Worm (Caenorhabditis elegans) whole organism, L2 larva: ENCODE data around the gene W10C6.2.

Source experiments
- ZK546.5 ChIP-seq: sonication (generic microtip); optimal IDR thresholded peaks from 2 replicates; lab custom pipeline; 2017; ENCODE audit warnings: missing biosample characterization, missing genetic modification characterization
- ama-1 ChIP-seq: fragments of 150-350 bp; optimal IDR thresholded peaks from 2 replicates; lab custom pipeline; 2018; ENCODE audit warnings: inconsistent platforms
- blmp-1 ChIP-seq: sonication (generic microtip); optimal IDR thresholded peaks from 2 replicates; lab custom pipeline; 2017; ENCODE audit warnings: missing genetic modification characterization, mild to moderate bottlenecking, missing compliant biosample characterization, antibody characterized with exemption, moderate library complexity; ENCODE audit not compliant: insufficient read depth
- ceh-82 ChIP-seq: fragments of 150-350 bp; optimal IDR thresholded peaks from 2 replicates; lab custom pipeline; 2014; ENCODE audit warnings: missing biosample characterization, missing genetic modification characterization
- dmd-4 ChIP-seq: sonication (generic microtip); optimal IDR thresholded peaks from 2 replicates; lab custom pipeline; 2017; ENCODE audit warnings: missing biosample characterization, missing genetic modification characterization
- lin-13 ChIP-seq: fragments of 150-350 bp; optimal IDR thresholded peaks from 2 replicates; lab custom pipeline; 2014; ENCODE audit warnings: missing biosample characterization, missing genetic modification reagents, missing genetic modification characterization
- nhr-25 ChIP-seq: fragments of 150-350 bp; sonication (generic microtip); optimal IDR thresholded peaks from 3 replicates; lab custom pipeline; 2014; ENCODE audit warnings: missing biosample characterization, missing genetic modification characterization
- nhr-77 ChIP-seq: fragments of 150-350 bp; optimal IDR thresholded peaks from 2 replicates; lab custom pipeline; 2014; ENCODE audit warnings: missing biosample characterization, missing genetic modification characterization
- snpc-4 ChIP-seq: fragments of 150-350 bp; optimal IDR thresholded peaks from 2 replicates; lab custom pipeline; 2014; ENCODE audit warnings: missing biosample characterization, missing genetic modification characterization
- unc-62 ChIP-seq: fragments of 150-350 bp; optimal IDR thresholded peaks from 2 replicates; lab custom pipeline; 2014; ENCODE audit warnings: missing biosample characterization, missing genetic modification reagents, missing genetic modification characterization
- zag-1 ChIP-seq: fragments of 150-350 bp; optimal IDR thresholded peaks from 2 replicates; lab custom pipeline; 2014; ENCODE audit warnings: missing biosample characterization, missing genetic modification characterization
- ztf-11 ChIP-seq: sonication (generic microtip); optimal IDR thresholded peaks from 2 replicates; lab custom pipeline; 2017; ENCODE audit warnings: missing biosample characterization, missing genetic modification characterization

DNA sequence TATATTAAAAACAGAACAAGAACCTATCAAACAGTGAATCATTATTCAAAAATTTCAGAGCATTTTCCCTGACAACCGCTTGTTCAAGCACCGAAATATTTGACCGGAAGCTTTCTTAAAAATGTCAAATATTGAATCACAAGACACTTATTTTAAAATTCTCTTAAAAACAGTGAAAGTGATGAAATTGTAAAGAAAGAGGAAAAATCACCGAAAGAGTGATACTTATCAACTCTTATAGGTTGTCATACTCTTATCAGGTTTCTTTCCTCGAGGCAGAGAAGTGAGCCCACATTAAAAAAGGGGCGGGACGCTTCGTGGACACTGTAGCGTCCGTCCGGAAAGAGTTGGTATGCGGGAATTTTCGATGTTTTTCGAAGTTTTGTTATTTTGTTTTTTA is 32.1 kb upstream of the W10C6.2 start:
- TF ChIP-seq zag-1 (tag; lab: Kevin White, UChicago): no peak
- TF ChIP-seq ceh-82: no peak
- no peak for TF ChIP-seq ama-1
- no peak for TF ChIP-seq nhr-77
- no peak for TF ChIP-seq ZK546.5
- no peak for TF ChIP-seq snpc-4 (tag; lab: Kevin White, UChicago)
- no peak for TF ChIP-seq unc-62 (GFP tag; lab: Kevin White, UChicago)
- TF ChIP-seq dmd-4 (tag; lab: Kevin White, UChicago): no peak
- peak; percentile 13 for TF ChIP-seq blmp-1 (tag; lab: Kevin White, UChicago)
- TF ChIP-seq ztf-11 (tag; lab: Kevin White, UChicago): no peak
- TF ChIP-seq nhr-25 (tag; lab: Kevin White, UChicago): no peak
- no peak for TF ChIP-seq lin-13 (GFP tag; lab: Kevin White, UChicago)
